Worm (Caenorhabditis elegans): ENCODE measurements around the gene talp-3.

Gene talp-3

DNA sequence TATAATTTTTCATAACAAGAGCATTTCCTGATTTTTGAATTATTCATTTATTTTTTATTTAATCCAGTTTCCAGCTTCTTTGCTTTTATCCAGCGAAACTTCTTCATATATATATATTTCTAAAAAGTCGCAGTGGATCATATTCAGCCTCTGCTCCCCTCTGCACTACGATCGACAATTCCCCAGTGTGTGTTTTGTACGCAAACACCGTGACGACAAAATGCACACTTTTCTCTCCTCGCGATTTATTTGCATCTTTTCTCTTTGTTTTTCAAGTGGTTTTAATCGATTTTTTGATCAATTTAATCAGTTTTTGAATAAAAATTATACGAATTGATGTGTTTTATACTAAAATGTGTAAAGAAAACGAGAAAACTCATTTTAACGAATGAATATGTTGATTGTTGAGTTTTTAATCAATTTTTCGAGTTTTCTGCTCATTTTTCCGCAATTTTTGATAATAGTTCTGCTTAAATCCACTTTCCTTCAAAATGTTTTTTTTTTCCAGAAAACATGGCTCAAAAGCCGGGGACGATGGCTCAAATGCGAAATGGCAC, 3.5 kb upstream of the talp-3 start, which contains the start of gene Y57G11C.33:
Gene Y57G11C.33 (plus strand): TSS at position 507 of the 557 bp plus-strand sequence.
- peak; percentile 42 for TF ChIP-seq nhr-47 (tag; optimal IDR thresholded peaks at IDR 0.05)
- peak; percentile 14 for TF ChIP-seq irx-1 (tag; optimal IDR thresholded peaks at IDR 0.05)
- TF ChIP-seq nhr-90 (tag; optimal IDR thresholded peaks at IDR 0.05; ENCODE audit: poor library complexity) = peak; percentile 28
- peak; percentile 28 for TF ChIP-seq nhr-20 (tag; optimal IDR thresholded peaks at IDR 0.05)
- no peak for TF ChIP-seq nhr-12 (tag; optimal IDR thresholded peaks at IDR 0.05)
- TF ChIP-seq snu-23 (GFP tag; optimal IDR thresholded peaks at IDR 0.05) = peak; percentile 63
- TF ChIP-seq C16A3.4 (tag; optimal IDR thresholded peaks at IDR 0.05) = peak; percentile 3
- TF ChIP-seq efl-1 (optimal IDR thresholded peaks at IDR 0.05) = peak; percentile 12 to 49
- peak in 1 of 2 experiments; percentile 42 for TF ChIP-seq efl-1 (GFP tag; optimal IDR thresholded peaks at IDR 0.05 in 1 of 2)
- TF ChIP-seq lin-35 (GFP tag; optimal IDR thresholded peaks at IDR 0.05) = peak in 1 of 2 experiments; percentile 41
- peak; percentile 61 for TF ChIP-seq unc-130 (tag; optimal IDR thresholded peaks at IDR 0.05)
- TF ChIP-seq pqm-1 (tag; optimal IDR thresholded peaks at IDR 0.05) = no peak
- TF ChIP-seq nhr-11 (tag; optimal IDR thresholded peaks at IDR 0.05) = no peak
- TF ChIP-seq blmp-1 (tag; optimal IDR thresholded peaks at IDR 0.05) = peak; percentile 36
- TF ChIP-seq swsn-7 (tag; optimal IDR thresholded peaks at IDR 0.05) = peak; percentile 49
- TF ChIP-seq dpl-1 (GFP tag; optimal IDR thresholded peaks at IDR 0.05) = peak in 2 of 3 experiments; percentile 18 to 47
- peak; percentile 29 for TF ChIP-seq tbx-2 (tag; optimal IDR thresholded peaks at IDR 0.05)
- peak; percentile 91 for TF ChIP-seq F16B12.6 (tag; optimal IDR thresholded peaks at IDR 0.05)
- TF ChIP-seq mep-1 (tag; optimal IDR thresholded peaks at IDR 0.05) = peak; percentile 61
- peak; percentile 4 for TF ChIP-seq unc-86 (tag; optimal IDR thresholded peaks at IDR 0.05)
- TF ChIP-seq xbp-1 (tag; optimal IDR thresholded peaks at IDR 0.05) = peak; percentile 17
- TF ChIP-seq lin-15B (tag; optimal IDR thresholded peaks at IDR 0.05) = no peak
- TF ChIP-seq nhr-71 (tag; optimal IDR thresholded peaks at IDR 0.05) = peak; percentile 52
- TF ChIP-seq lsy-2 (tag; optimal IDR thresholded peaks at IDR 0.05) = peak; percentile 75 to 96
- TF ChIP-seq ceh-63 (GFP tag; optimal IDR thresholded peaks at IDR 0.05) = no peak
- TF ChIP-seq dsc-1 (tag; optimal IDR thresholded peaks at IDR 0.05) = peak; percentile 21

DNA sequence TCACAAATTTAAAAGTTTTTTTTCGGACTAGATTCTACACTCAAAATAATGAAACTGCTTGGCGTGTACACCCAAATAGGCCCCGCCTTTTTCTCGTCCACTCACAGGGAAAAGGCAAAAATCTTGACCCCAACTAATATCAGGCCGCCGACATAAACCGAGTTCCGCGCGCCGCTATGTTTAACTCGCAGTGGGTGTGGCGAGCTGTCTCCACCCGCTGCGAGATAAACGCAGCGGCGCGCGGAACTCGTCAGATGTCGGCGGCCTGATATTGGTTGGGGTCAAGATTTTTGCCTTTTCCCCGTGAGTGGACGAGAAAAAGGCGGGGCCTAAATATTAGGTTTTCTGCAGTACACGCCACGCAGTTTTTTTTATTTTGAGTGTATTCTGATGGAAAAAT, 5.1 kb downstream of the talp-3 start:
- peak; percentile 18 for TF ChIP-seq snpc-4 (tag; optimal IDR thresholded peaks at IDR 0.05)

DNA sequence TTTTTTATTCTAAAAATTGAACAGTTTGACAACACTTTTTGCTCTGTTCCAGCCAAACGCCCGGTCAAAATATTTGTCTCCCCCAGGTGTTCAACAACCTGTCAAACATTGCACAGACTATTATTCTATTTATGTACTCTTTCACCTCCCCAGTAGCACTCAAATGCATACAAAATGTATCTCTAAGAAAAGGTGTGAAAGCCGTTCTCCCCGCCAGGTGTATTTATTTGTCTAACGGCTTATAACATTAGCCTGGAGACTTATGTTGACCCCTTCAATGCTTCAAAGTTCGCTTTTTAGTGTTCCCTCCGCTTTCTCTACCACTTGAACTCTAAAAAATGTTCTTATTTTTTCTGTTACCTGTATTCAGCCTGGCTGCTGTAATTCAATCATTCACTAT, 15.8 kb downstream of the talp-3 start, which contains the start of gene srlf-27:
Gene srlf-27 (plus strand): TSS at position 301 of the 400 bp plus-strand sequence.
- TF ChIP-seq nhr-90 (tag; optimal IDR thresholded peaks at IDR 0.05; ENCODE audit: poor library complexity) (no peak), pqm-1 (tag; optimal IDR thresholded peaks at IDR 0.05) (no peak), F16B12.6 (tag; optimal IDR thresholded peaks at IDR 0.05) (no peak), tbx-2 (tag; optimal IDR thresholded peaks at IDR 0.05) (no peak), vab-15 (tag; optimal IDR thresholded peaks at IDR 0.05) (no peak), hlh-4 (tag; optimal IDR thresholded peaks at IDR 0.05) (no peak), nhr-84 (tag; optimal IDR thresholded peaks at IDR 0.05) (no peak), aly-2 (tag; optimal IDR thresholded peaks at IDR 0.05) (no peak), mep-1 (tag; optimal IDR thresholded peaks at IDR 0.05) (no peak), unc-30 (tag; optimal IDR thresholded peaks at IDR 0.05) (no peak), aha-1 (tag; optimal IDR thresholded peaks at IDR 0.05) (no peak), fkh-10 (GFP tag; optimal IDR thresholded peaks at IDR 0.05) (no peak), nhr-85 (tag) (no peak), irx-1 (tag; optimal IDR thresholded peaks at IDR 0.05) (no peak), ztf-11 (tag; optimal IDR thresholded peaks at IDR 0.05) (no peak), egl-27 (tag; optimal IDR thresholded peaks at IDR 0.05) (no peak), ets-5 (GFP tag; IDR thresholded peaks at IDR 0.05) (no peak), unc-62 (GFP tag; optimal IDR thresholded peaks at IDR 0.05) (no peak), ztf-4 (tag; optimal IDR thresholded peaks at IDR 0.05) (no peak), nhr-20 (tag; optimal IDR thresholded peaks at IDR 0.05) (no peak)
